Worm (Caenorhabditis elegans) whole organism, L2 larva: Measurements from ENCODE around the gene rab-7.

Experiments used
- C34F6.9 ChIP-seq: fragments of 150-350 bp; optimal IDR thresholded peaks from 2 replicates; lab custom pipeline; 2014; ENCODE audit warnings: missing biosample characterization, missing genetic modification characterization
- F13H6.1 ChIP-seq: sonication (generic microtip); optimal IDR thresholded peaks from 2 replicates; lab custom pipeline; 2016; ENCODE audit warnings: missing genetic modification characterization, missing compliant biosample characterization
- R02D3.7 ChIP-seq: fragments of 150-350 bp; optimal IDR thresholded peaks from 2 replicates; lab custom pipeline; 2014; ENCODE audit warnings: missing biosample characterization, missing genetic modification characterization
- Y55F3AM.14 ChIP-seq: fragments of 200-800 bp; sonication (Bioruptor generic); optimal IDR thresholded peaks from 2 replicates; lab custom pipeline; 2018; ENCODE audit warnings: mild to moderate bottlenecking, missing genetic modification characterization, missing compliant biosample characterization
- ZK546.5 ChIP-seq: sonication (generic microtip); optimal IDR thresholded peaks from 2 replicates; lab custom pipeline; 2017; ENCODE audit warnings: missing biosample characterization, missing genetic modification characterization
- alr-1 ChIP-seq: fragments of 150-350 bp; optimal IDR thresholded peaks from 2 replicates; lab custom pipeline; 2014; ENCODE audit warnings: missing biosample characterization, missing genetic modification characterization
- aly-2 ChIP-seq: fragments of 150-350 bp; optimal IDR thresholded peaks from 2 replicates; lab custom pipeline; 2014; ENCODE audit warnings: missing biosample characterization, missing genetic modification characterization
- ama-1 ChIP-seq: fragments of 150-350 bp; optimal IDR thresholded peaks from 2 replicates; lab custom pipeline; 2018; ENCODE audit warnings: inconsistent platforms
- blmp-1 ChIP-seq: sonication (generic microtip); optimal IDR thresholded peaks from 2 replicates; lab custom pipeline; 2017; ENCODE audit warnings: missing genetic modification characterization, mild to moderate bottlenecking, missing compliant biosample characterization, antibody characterized with exemption, moderate library complexity; ENCODE audit not compliant: insufficient read depth
- ceh-16 ChIP-seq: fragments of 150-350 bp; optimal IDR thresholded peaks from 2 replicates; lab custom pipeline; 2014; ENCODE audit warnings: missing biosample characterization, missing genetic modification characterization
- ceh-82 ChIP-seq: fragments of 150-350 bp; optimal IDR thresholded peaks from 2 replicates; lab custom pipeline; 2014; ENCODE audit warnings: missing biosample characterization, missing genetic modification characterization
- crh-2 ChIP-seq: sonication (generic microtip); optimal IDR thresholded peaks from 2 replicates; lab custom pipeline; 2017; ENCODE audit warnings: missing biosample characterization, missing genetic modification characterization
- dmd-4 ChIP-seq: sonication (generic microtip); optimal IDR thresholded peaks from 2 replicates; lab custom pipeline; 2017; ENCODE audit warnings: missing biosample characterization, missing genetic modification characterization
- egl-27 ChIP-seq: sonication (generic microtip); optimal IDR thresholded peaks from 3 replicates; lab custom pipeline; 2017; ENCODE audit warnings: missing biosample characterization, missing genetic modification reagents, missing genetic modification characterization
- elt-1 ChIP-seq: fragments of 150-350 bp; optimal IDR thresholded peaks from 2 replicates; lab custom pipeline; 2014; ENCODE audit warnings: missing biosample characterization, missing genetic modification characterization
- elt-3 ChIP-seq: sonication (generic microtip); optimal IDR thresholded peaks from 2 replicates; lab custom pipeline; 2017; ENCODE audit warnings: missing biosample characterization, missing genetic modification characterization
- fos-1 ChIP-seq: fragments of 150-350 bp; optimal IDR thresholded peaks from 2 replicates; lab custom pipeline; 2014; ENCODE audit warnings: missing biosample characterization, missing genetic modification characterization
- gmeb-1 ChIP-seq: fragments of 150-350 bp; optimal IDR thresholded peaks from 2 replicates; lab custom pipeline; 2014; ENCODE audit warnings: missing biosample characterization, missing genetic modification characterization
- lin-11 ChIP-seq: fragments of 150-350 bp; sonication (generic microtip); optimal IDR thresholded peaks from 2 replicates; lab custom pipeline; 2014; ENCODE audit warnings: missing biosample characterization, missing genetic modification characterization, inconsistent platforms, mixed read lengths
- lin-13 ChIP-seq: fragments of 150-350 bp; optimal IDR thresholded peaks from 2 replicates; lab custom pipeline; 2014; ENCODE audit warnings: missing biosample characterization, missing genetic modification reagents, missing genetic modification characterization
- lin-39 ChIP-seq: fragments of 150-350 bp; optimal IDR thresholded peaks from 2 replicates; lab custom pipeline; 2014; ENCODE audit warnings: missing biosample characterization, missing genetic modification reagents, missing genetic modification characterization
- lsy-2 ChIP-seq, 2 experiments: fragments of 150-350 bp in 1 of 2; sonication (generic microtip) in 1 of 2; optimal IDR thresholded peaks; 2 replicates each; lab custom pipeline; 2014 to 2017; ENCODE audit warnings: missing biosample characterization in 2 of 2, missing genetic modification characterization in 2 of 2
- mab-5 ChIP-seq: fragments of 150-350 bp; optimal IDR thresholded peaks from 2 replicates; lab custom pipeline; 2014; ENCODE audit warnings: missing biosample characterization, missing genetic modification characterization
- mbf-1 ChIP-seq: sonication (generic microtip); optimal IDR thresholded peaks from 2 replicates; lab custom pipeline; 2017; ENCODE audit warnings: missing biosample characterization, missing genetic modification characterization
- mdl-1 ChIP-seq, 2 experiments: fragments of 150-350 bp in 1 of 2; sonication (generic microtip) in 1 of 2; optimal IDR thresholded peaks; 2 replicates each; lab custom pipeline; 2017; ENCODE audit warnings: missing biosample characterization in 2 of 2, missing genetic modification characterization in 2 of 2
- nhr-10 ChIP-seq: sonication (generic microtip); optimal IDR thresholded peaks from 2 replicates; lab custom pipeline; 2017; ENCODE audit warnings: missing biosample characterization, missing genetic modification characterization
- nhr-11 ChIP-seq: fragments of 150-350 bp; optimal IDR thresholded peaks from 2 replicates; lab custom pipeline; 2014; ENCODE audit warnings: missing biosample characterization, missing genetic modification characterization
- nhr-12 ChIP-seq: fragments of 150-350 bp; optimal IDR thresholded peaks from 2 replicates; lab custom pipeline; 2014; ENCODE audit warnings: missing biosample characterization, missing genetic modification characterization
- nhr-129 ChIP-seq: fragments of 150-350 bp; optimal IDR thresholded peaks from 2 replicates; lab custom pipeline; 2014; ENCODE audit warnings: missing biosample characterization, missing genetic modification characterization
- nhr-21 ChIP-seq: fragments of 150-350 bp; optimal IDR thresholded peaks from 2 replicates; lab custom pipeline; 2014; ENCODE audit warnings: missing biosample characterization, missing genetic modification characterization
- nhr-23 ChIP-seq: fragments of 150-350 bp; optimal IDR thresholded peaks from 2 replicates; lab custom pipeline; 2014; ENCODE audit warnings: missing biosample characterization, missing genetic modification reagents, missing genetic modification characterization
- nhr-237 ChIP-seq: fragments of 150-350 bp; optimal IDR thresholded peaks from 2 replicates; lab custom pipeline; 2014; ENCODE audit warnings: missing biosample characterization, missing genetic modification characterization
- nhr-25 ChIP-seq: fragments of 150-350 bp; sonication (generic microtip); optimal IDR thresholded peaks from 3 replicates; lab custom pipeline; 2014; ENCODE audit warnings: missing biosample characterization, missing genetic modification characterization
- nhr-6 ChIP-seq: fragments of 150-350 bp; optimal IDR thresholded peaks from 2 replicates; lab custom pipeline; 2014; ENCODE audit warnings: missing biosample characterization, missing genetic modification characterization
- nhr-77 ChIP-seq: fragments of 150-350 bp; optimal IDR thresholded peaks from 2 replicates; lab custom pipeline; 2014; ENCODE audit warnings: missing biosample characterization, missing genetic modification characterization
- peb-1 ChIP-seq: fragments of 150-350 bp; optimal IDR thresholded peaks from 2 replicates; lab custom pipeline; 2014; ENCODE audit warnings: missing biosample characterization, missing genetic modification characterization
- sem-4 ChIP-seq: fragments of 150-350 bp; optimal IDR thresholded peaks from 2 replicates; lab custom pipeline; 2014; ENCODE audit warnings: missing biosample characterization, missing genetic modification reagents, missing genetic modification characterization
- skn-1 ChIP-seq: sonication (generic microtip); optimal IDR thresholded peaks from 2 replicates; lab custom pipeline; 2017; ENCODE audit warnings: missing biosample characterization, missing genetic modification characterization
- sma-3 ChIP-seq: sonication (generic microtip); optimal IDR thresholded peaks from 2 replicates; lab custom pipeline; 2016; ENCODE audit warnings: missing genetic modification reagents, missing genetic modification characterization, missing compliant biosample characterization
- sma-9 ChIP-seq, 2 experiments: fragments of 150-350 bp in 1 of 2; sonication (generic microtip) in 1 of 2; optimal IDR thresholded peaks; 2 replicates each; lab custom pipeline; 2014 to 2016; ENCODE audit warnings: missing genetic modification characterization in 2 of 2, mild to moderate bottlenecking in 1 of 2, missing biosample characterization in 1 of 2, missing compliant biosample characterization in 1 of 2, missing genetic modification reagents in 1 of 2, moderate library complexity in 1 of 2
- snpc-4 ChIP-seq: fragments of 150-350 bp; optimal IDR thresholded peaks from 2 replicates; lab custom pipeline; 2014; ENCODE audit warnings: missing biosample characterization, missing genetic modification characterization
- unc-39 ChIP-seq: fragments of 150-350 bp; optimal IDR thresholded peaks from 2 replicates; lab custom pipeline; 2014; ENCODE audit warnings: missing biosample characterization, missing genetic modification characterization
- unc-55 ChIP-seq: fragments of 150-350 bp; sonication (generic microtip); optimal IDR thresholded peaks from 3 replicates; lab custom pipeline; 2014; ENCODE audit warnings: missing biosample characterization, missing genetic modification reagents, missing genetic modification characterization
- unc-62 ChIP-seq: fragments of 150-350 bp; optimal IDR thresholded peaks from 2 replicates; lab custom pipeline; 2014; ENCODE audit warnings: missing biosample characterization, missing genetic modification reagents, missing genetic modification characterization
- zag-1 ChIP-seq: fragments of 150-350 bp; optimal IDR thresholded peaks from 2 replicates; lab custom pipeline; 2014; ENCODE audit warnings: missing biosample characterization, missing genetic modification characterization
- ztf-1 ChIP-seq: fragments of 200-800 bp; sonication (Bioruptor generic); conservative IDR thresholded peaks from 2 replicates; pipeline ENCODE4 v1.3.6; 2022; ENCODE audit warnings: missing genetic modification characterization, missing compliant biosample characterization
- ztf-11 ChIP-seq: sonication (generic microtip); optimal IDR thresholded peaks from 2 replicates; lab custom pipeline; 2017; ENCODE audit warnings: missing biosample characterization, missing genetic modification characterization
- ztf-4 ChIP-seq: fragments of 150-350 bp; optimal IDR thresholded peaks from 2 replicates; lab custom pipeline; 2014; ENCODE audit warnings: missing biosample characterization, missing genetic modification characterization

Gene rab-7

DNA sequence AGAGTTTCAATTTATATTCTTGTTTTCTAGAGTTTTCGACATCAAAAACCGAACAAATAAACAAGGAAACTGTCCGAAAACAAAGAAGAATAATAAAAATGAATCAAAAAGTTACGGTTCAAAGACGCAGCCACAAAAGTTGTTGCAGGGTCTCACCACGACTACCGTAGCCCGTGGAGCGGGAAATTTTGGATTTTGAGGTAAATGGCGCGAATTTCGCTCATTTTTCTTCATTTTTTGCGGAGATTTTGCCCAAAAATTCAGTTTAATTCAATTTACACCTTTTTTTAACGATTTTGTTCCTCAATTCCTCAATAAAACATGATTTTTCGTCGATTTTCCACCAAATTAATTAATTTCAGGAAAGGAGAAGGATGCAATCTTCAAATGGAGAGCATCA, 1.5 kb upstream of the rab-7 start, which contains the start of gene mex-1:
Gene mex-1 (plus strand): TSS at position 363 of the 400 bp plus-strand sequence.
- TF ChIP-seq blmp-1 (tag; lab: Kevin White, UChicago) (no peak), nhr-12 (no peak), nhr-25 (tag; lab: Kevin White, UChicago) (no peak), sma-9 (GFP tag; optimal IDR thresholded peaks at IDR 0.05; lab: Kevin White, UChicago) (no peak), sma-9 (tag; optimal IDR thresholded peaks at IDR 0.05; lab: Kevin White, UChicago) (no peak), ceh-82 (tag; lab: Kevin White, UChicago) (no peak), mbf-1 (tag; lab: Kevin White, UChicago) (no peak), zag-1 (tag; lab: Kevin White, UChicago) (no peak), snpc-4 (tag; lab: Kevin White, UChicago) (no peak)

DNA sequence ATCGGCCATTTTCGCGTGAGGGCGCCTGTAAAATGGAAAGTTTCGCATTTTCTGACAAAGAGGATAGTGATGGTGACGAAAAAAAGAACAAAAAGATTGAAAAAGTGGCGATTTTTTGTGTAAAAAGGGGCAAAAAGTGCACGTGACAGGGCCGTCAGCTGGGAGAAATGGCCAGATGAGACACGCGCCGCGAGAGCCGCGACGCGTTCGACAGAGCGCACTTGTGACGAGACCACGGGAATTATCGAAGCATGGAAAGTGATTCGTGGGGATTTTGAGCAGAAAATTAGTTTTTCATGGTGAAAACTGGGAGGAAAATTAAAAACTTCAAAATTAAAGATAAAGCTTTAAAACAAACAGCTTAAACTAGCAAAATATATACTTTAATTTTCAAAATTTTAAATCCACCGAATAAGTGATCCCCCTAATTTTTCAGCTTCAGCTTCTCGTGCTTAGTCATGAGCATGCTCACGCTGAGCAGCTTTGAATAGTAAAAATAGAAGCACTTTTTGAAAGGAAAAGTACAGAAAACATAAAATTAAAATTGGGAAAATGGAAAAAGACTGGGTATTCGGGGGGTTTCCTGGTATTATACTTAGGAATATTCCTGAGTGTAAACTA, 886 bp upstream of the rab-7 start, which contains the start of gene W03C9.5:
Gene W03C9.5 (minus strand): TSS at position 38 of the 621 bp plus-strand sequence.
- TF ChIP-seq ceh-16 (tag; lab: Kevin White, UChicago) (no peak), alr-1 (tag; lab: Kevin White, UChicago) (no peak), unc-39 (tag; lab: Kevin White, UChicago) (no peak), ztf-11 (no peak), C34F6.9 (tag; lab: Kevin White, UChicago) (peak; percentile 99), skn-1 (tag; lab: Kevin White, UChicago) (peak; percentile 52), elt-3 (no peak), lsy-2 (tag; optimal IDR thresholded peaks at IDR 0.05; lab: Kevin White, UChicago) (peak; percentile 72 to 94), lin-39 (tag; lab: Kevin White, UChicago) (peak; percentile 52), nhr-12 (no peak), nhr-129 (tag; lab: Kevin White, UChicago) (peak; percentile 93), mab-5 (tag; lab: Kevin White, UChicago) (peak; percentile 78), nhr-6 (tag; lab: Kevin White, UChicago) (peak; percentile 79), egl-27 (tag; lab: Kevin White, UChicago) (peak; percentile 88), sem-4 (tag; lab: Kevin White, UChicago) (peak; percentile 73), ZK546.5 (tag; lab: Kevin White, UChicago) (peak; percentile 74), unc-55 (peak; percentile 97), F13H6.1 (tag; lab: Kevin White, UChicago) (peak; percentile 92), nhr-11 (no peak), lin-13 (peak; percentile 96), ceh-82 (tag; lab: Kevin White, UChicago) (peak; percentile 64), peb-1 (tag; lab: Kevin White, UChicago) (no peak), elt-1 (tag; lab: Kevin White, UChicago) (no peak), R02D3.7 (tag; lab: Kevin White, UChicago) (no peak), ztf-4 (tag; lab: Kevin White, UChicago) (peak; percentile 81), zag-1 (tag; lab: Kevin White, UChicago) (peak; percentile 80), nhr-21 (tag; lab: Kevin White, UChicago) (peak; percentile 78), lin-11 (tag; lab: Kevin White, UChicago) (peak; percentile 87), dmd-4 (tag; lab: Kevin White, UChicago) (no peak), unc-62 (GFP tag; lab: Kevin White, UChicago) (no peak), mdl-1 (tag; optimal IDR thresholded peaks at IDR 0.05; lab: Kevin White, UChicago) (peak; percentile 65 to 95), snpc-4 (tag; lab: Kevin White, UChicago) (peak; percentile 70), sma-9 (GFP tag; optimal IDR thresholded peaks at IDR 0.05; lab: Kevin White, UChicago) (peak; percentile 87), sma-9 (tag; optimal IDR thresholded peaks at IDR 0.05; lab: Kevin White, UChicago) (no peak), nhr-77 (tag; lab: Kevin White, UChicago) (peak; percentile 66), crh-2 (tag; lab: Kevin White, UChicago) (peak; percentile 96), ztf-1 (GFP tag; lab: Robert Waterston, UW) (no peak), nhr-23 (no peak), nhr-25 (tag; lab: Kevin White, UChicago) (peak; percentile 95), blmp-1 (tag; lab: Kevin White, UChicago) (peak; percentile 80), sma-3 (GFP tag; lab: Kevin White, UChicago) (peak; percentile 96), Y55F3AM.14 (GFP tag; lab: Kevin White, UChicago) (peak; percentile 81), aly-2 (tag; lab: Kevin White, UChicago) (no peak), ama-1 (peak; percentile 70), gmeb-1 (tag; lab: Kevin White, UChicago) (peak; percentile 88), nhr-10 (peak; percentile 43), nhr-237 (tag; lab: Kevin White, UChicago) (peak; percentile 10), mbf-1 (tag; lab: Kevin White, UChicago) (no peak), fos-1 (peak; percentile 96)
